Worm (Caenorhabditis elegans): ENCODE measurements around the gene nhr-6.

ce11 chrIII:3529744-3530208, 43.6 kb upstream of the nhr-6 start, which contains the start of gene pitp-1:
- TF ChIP-seq zag-1 (tag; optimal IDR thresholded peaks at IDR 0.05) (no peak), lin-15B (tag; optimal IDR thresholded peaks at IDR 0.05) (no peak), T26A8.4 (GFP tag; IDR thresholded peaks at IDR 0.05) (no peak), aha-1 (tag) (peak; percentile 3), lir-3 (tag; optimal IDR thresholded peaks at IDR 0.05) (no peak), R02D3.7 (tag; optimal IDR thresholded peaks at IDR 0.05) (no peak), nhr-77 (tag; optimal IDR thresholded peaks at IDR 0.05) (peak; percentile 10), fkh-10 (GFP tag; optimal IDR thresholded peaks at IDR 0.05) (no peak)

All from whole organism, L4 larva.